Worm (Caenorhabditis elegans): ENCODE results near the gene Y82E9BL.6.

Gene Y82E9BL.6

ce11 chrIII:1308209-1308608, 37.4 kb downstream of the Y82E9BL.6 start, which contains the start of gene fbxa-79 (continued):
- peak; percentile 66 for TF ChIP-seq ztf-7 (tag; optimal IDR thresholded peaks at IDR 0.05)

ce11 chrIII:1307333-1307732, 38.3 kb downstream of the Y82E9BL.6 start:
- TF ChIP-seq aha-1 (tag), result peak; percentile 23
- TF ChIP-seq unc-62 (GFP tag; optimal IDR thresholded peaks at IDR 0.05 in 1 of 2), result peak in 1 of 2 experiments; percentile 77
- no peak for TF ChIP-seq unc-62 (tag; optimal IDR thresholded peaks at IDR 0.05)
- no peak for TF ChIP-seq nhr-77 (tag; optimal IDR thresholded peaks at IDR 0.05)
- no peak for TF ChIP-seq ceh-28 (tag; optimal IDR thresholded peaks at IDR 0.05)

- no peak for TF ChIP-seq mdl-1 (tag; optimal IDR thresholded peaks at IDR 0.05)
- peak in 1 of 2 experiments; percentile 16 for TF ChIP-seq unc-62 (GFP tag; optimal IDR thresholded peaks at IDR 0.05 in 1 of 2)
- TF ChIP-seq unc-62 (tag; optimal IDR thresholded peaks at IDR 0.05), result no peak
These were observed 42.2 kb downstream of the Y82E9BL.6 start, which contains the start of gene fbxa-75 for ce11 chrIII:1303414-1303813. Gene fbxa-75 (plus strand): TSS chrIII:1303714.

- TF ChIP-seq mes-2 (tag; optimal IDR thresholded peaks at IDR 0.05; ENCODE audit: poor library complexity, severe bottlenecking) (no peak), rbr-2 (tag; optimal IDR thresholded peaks at IDR 0.05) (no peak), madf-9 (GFP tag; conservative IDR thresholded peaks at IDR 0.05) (no peak), nhr-6 (tag; optimal IDR thresholded peaks at IDR 0.05) (no peak), nhr-25 (tag; optimal IDR thresholded peaks at IDR 0.05; ENCODE audit: borderline replicate concordance, insufficient read depth) (no peak), tag-97 (GFP tag; IDR thresholded peaks at IDR 0.05) (no peak), unc-62 (GFP tag; optimal IDR thresholded peaks at IDR 0.05 in 1 of 2) (no peak), unc-62 (tag; optimal IDR thresholded peaks at IDR 0.05) (no peak), lin-39 (tag; optimal IDR thresholded peaks at IDR 0.05) (no peak), nhr-237 (tag; optimal IDR thresholded peaks at IDR 0.05) (no peak)
These were observed 48.0 kb downstream of the Y82E9BL.6 start, which contains the start of gene fbxa-28 for ce11 chrIII:1297604-1298003. Gene fbxa-28 (plus strand): TSS chrIII:1297904.

- TF ChIP-seq lin-39 (tag; optimal IDR thresholded peaks at IDR 0.05) (no peak), zag-1 (tag; optimal IDR thresholded peaks at IDR 0.05) (no peak), unc-62 (GFP tag; optimal IDR thresholded peaks at IDR 0.05 in 1 of 2) (peak in 1 of 2 experiments; percentile 85), unc-62 (tag; optimal IDR thresholded peaks at IDR 0.05) (no peak), nhr-77 (tag; optimal IDR thresholded peaks at IDR 0.05) (peak; percentile 54), nhr-28 (tag; optimal IDR thresholded peaks at IDR 0.05) (peak; percentile 65), daf-16 (GFP tag; optimal IDR thresholded peaks at IDR 0.05) (no peak), daf-16 (tag; optimal IDR thresholded peaks at IDR 0.05) (peak; percentile 45), spr-1 (tag; optimal IDR thresholded peaks at IDR 0.05) (no peak), pqm-1 (tag; optimal IDR thresholded peaks at IDR 0.05) (peak; percentile 79)
These were observed 50.4 kb downstream of the Y82E9BL.6 start, which contains the start of gene fbxa-35 for ce11 chrIII:1295149-1295716. Gene fbxa-35 (plus strand): TSS chrIII:1295666.

All from whole organism, L4 larva.